Worm (Caenorhabditis elegans) whole organism, L4/young adult: Measurements from ENCODE around the gene sre-55.

Experiments used
- W03F9.2 ChIP-seq: fragments of 150-350 bp; optimal IDR thresholded peaks from 2 replicates; lab custom pipeline; 2014; ENCODE audit warnings: missing biosample characterization, missing genetic modification characterization
- dao-5 ChIP-seq: sonication (generic microtip); optimal IDR thresholded peaks from 2 replicates; lab custom pipeline; 2016; ENCODE audit warnings: missing genotype, missing genetic modification characterization, moderate library complexity, missing compliant biosample characterization
- him-1 ChIP-seq: sonication (generic microtip); optimal IDR thresholded peaks from 2 replicates; lab custom pipeline; 2016; ENCODE audit warnings: missing genotype, missing genetic modification reagents, missing genetic modification characterization, missing compliant biosample characterization

ce11 chrII:12311560-12311959 is 17.5 kb upstream of the sre-55 start, which contains the start of gene sre-51:
- TF ChIP-seq dao-5 (tag; lab: Kevin White, UChicago), result no peak
- no peak for TF ChIP-seq W03F9.2 (tag; lab: Kevin White, UChicago)
- no peak for TF ChIP-seq him-1
